Worm (Caenorhabditis elegans): Measurements from ENCODE around the gene E02H9.7.
"Not testable (repeated sequence)": the region's sequence is repeated elsewhere in the genome, so short reads cannot be mapped to it uniquely, and the experiment has no call there.

ce11 chrIII:2435373-2435772, 10.1 kb downstream of the E02H9.7 start, which contains the start of gene W04B5.6:
- not testable (repeated sequence) for TF ChIP-seq W03F9.2, dao-5 (tag; optimal IDR thresholded peaks at IDR 0.05)
